Fruit fly (Drosophila melanogaster) whole organism, embryonic: Measurements from ENCODE around the gene bwa.

Source experiments
- Abd-B ChIP-seq: fragments of 200-800 bp; sonication (Bioruptor generic); optimal IDR thresholded peaks from 2 replicates; lab custom pipeline; 2018; ENCODE audit warnings: missing biosample characterization, mild to moderate bottlenecking, missing genetic modification characterization, moderate library complexity
- Ada2b ChIP-seq: fragments of 200-800 bp; sonication (Bioruptor generic); IDR thresholded peaks from 2 replicates; pipeline ENCODE4 v1.3.6; 2022; ENCODE audit warnings: missing biosample characterization, missing genetic modification characterization
- Atf3 ChIP-seq: fragments of 200-800 bp; sonication (Bioruptor generic); optimal IDR thresholded peaks from 3 replicates; lab custom pipeline; 2016; ENCODE audit warnings: missing biosample characterization, missing genetic modification characterization
- Bgb ChIP-seq: fragments of 200-800 bp; sonication (Bioruptor generic); IDR thresholded peaks from 2 replicates; pipeline ENCODE4 v1.3.6; 2022; ENCODE audit warnings: missing biosample characterization, missing genetic modification characterization; ENCODE audit not compliant: partially characterized antibody
- CG10654 ChIP-seq: fragments of 200-800 bp; sonication (Bioruptor generic); optimal IDR thresholded peaks from 2 replicates; lab custom pipeline; 2016; ENCODE audit warnings: missing biosample characterization, missing genetic modification characterization
- CG12104 ChIP-seq: fragments of 200-800 bp; sonication (Bioruptor generic); optimal IDR thresholded peaks from 3 replicates; lab custom pipeline; 2016; ENCODE audit warnings: missing biosample characterization, missing genetic modification characterization
- CG12391 ChIP-seq: fragments of 200-800 bp; sonication (Bioruptor generic); optimal IDR thresholded peaks from 3 replicates; lab custom pipeline; 2018; ENCODE audit warnings: missing biosample characterization, mild to moderate bottlenecking, missing genetic modification characterization, moderate library complexity
- CG13287 ChIP-seq: fragments of 200-800 bp; sonication (Bioruptor generic); IDR thresholded peaks from 2 replicates; pipeline ENCODE4 v1.3.6; 2022; ENCODE audit warnings: missing biosample characterization, missing genetic modification characterization; ENCODE audit not compliant: partially characterized antibody
- CG14050 ChIP-seq: fragments of 200-800 bp; sonication (Bioruptor generic); IDR thresholded peaks from 3 replicates; pipeline ENCODE4 v1.3.6; 2022; ENCODE audit warnings: missing biosample characterization, missing genetic modification characterization
- CG14667 ChIP-seq: fragments of 200-800 bp; sonication (Bioruptor generic); IDR thresholded peaks from 2 replicates; pipeline ENCODE4 v1.3.6; 2022; ENCODE audit warnings: missing biosample characterization, missing genetic modification characterization
- CG14860 ChIP-seq: fragments of 200-800 bp; sonication (Bioruptor generic); IDR thresholded peaks from 3 replicates; pipeline ENCODE4 v1.3.6; 2022; ENCODE audit warnings: missing biosample characterization, missing genetic modification characterization; ENCODE audit not compliant: partially characterized antibody
- CG14965 ChIP-seq: fragments of 200-800 bp; sonication (Bioruptor generic); optimal IDR thresholded peaks from 2 replicates; lab custom pipeline; 2016; ENCODE audit warnings: missing biosample characterization, missing genetic modification characterization, borderline replicate concordance
- CG17568 ChIP-seq: fragments of 200-800 bp; sonication (Bioruptor generic); optimal IDR thresholded peaks from 2 replicates; lab custom pipeline; 2018; ENCODE audit warnings: missing biosample characterization, mild to moderate bottlenecking, missing genetic modification characterization, moderate library complexity
- CG1792 ChIP-seq: fragments of 200-800 bp; sonication (Bioruptor generic); optimal IDR thresholded peaks from 2 replicates; lab custom pipeline; 2016; ENCODE audit warnings: missing biosample characterization, missing genetic modification characterization
- CG2116 ChIP-seq: fragments of 200-800 bp; sonication (Bioruptor generic); optimal IDR thresholded peaks from 3 replicates; lab custom pipeline; 2018; ENCODE audit warnings: missing biosample characterization, mild to moderate bottlenecking, missing genetic modification characterization
- CG31388 ChIP-seq: fragments of 200-800 bp; sonication (Bioruptor generic); optimal IDR thresholded peaks from 2 replicates; lab custom pipeline; 2016; ENCODE audit warnings: missing biosample characterization, missing genetic modification characterization
- CG3407 ChIP-seq: fragments of 200-800 bp; sonication (Bioruptor generic); optimal IDR thresholded peaks from 2 replicates; lab custom pipeline; 2018; ENCODE audit warnings: missing biosample characterization, mild to moderate bottlenecking, missing genetic modification characterization
- CG3726 ChIP-seq: fragments of 200-800 bp; sonication (Bioruptor generic); IDR thresholded peaks from 3 replicates; pipeline ENCODE4, ENCODE4 v1.3.6; 2022; ENCODE audit warnings: missing biosample characterization, missing genetic modification characterization
- CG4707 ChIP-seq: fragments of 200-800 bp; sonication (Bioruptor generic); optimal IDR thresholded peaks from 2 replicates; lab custom pipeline; 2018; ENCODE audit warnings: missing biosample characterization, mild to moderate bottlenecking, missing genetic modification characterization, moderate library complexity
- CG4730 ChIP-seq: fragments of 200-800 bp; sonication (Bioruptor generic); IDR thresholded peaks from 2 replicates; pipeline ENCODE4 v1.3.6; 2022; ENCODE audit warnings: missing biosample characterization, missing genetic modification characterization
- CG5953 ChIP-seq: fragments of 200-800 bp; sonication (Bioruptor generic); IDR thresholded peaks from 2 replicates; pipeline ENCODE4 v1.3.6; 2022; ENCODE audit warnings: missing biosample characterization, missing genetic modification characterization
- CG7987 ChIP-seq: fragments of 200-800 bp; sonication (Bioruptor generic); optimal IDR thresholded peaks from 2 replicates; lab custom pipeline; 2018; ENCODE audit warnings: missing biosample characterization, mild to moderate bottlenecking, missing genetic modification characterization, moderate library complexity
- CG9215 ChIP-seq: fragments of 200-800 bp; sonication (Bioruptor generic); IDR thresholded peaks from 2 replicates; pipeline ENCODE4 v1.3.6; 2022; ENCODE audit warnings: missing biosample characterization, missing genetic modification characterization
- CG9727 ChIP-seq: fragments of 200-800 bp; sonication (Bioruptor generic); optimal IDR thresholded peaks from 3 replicates; lab custom pipeline; 2017; ENCODE audit warnings: missing biosample characterization, mild to moderate bottlenecking, missing genetic modification characterization
- Chrac-16 ChIP-seq: fragments of 200-800 bp; sonication (Bioruptor generic); optimal IDR thresholded peaks from 3 replicates; lab custom pipeline; 2016; ENCODE audit warnings: missing biosample characterization, missing genetic modification characterization
- HmgZ ChIP-seq: fragments of 200-800 bp; sonication (Bioruptor generic); optimal IDR thresholded peaks from 2 replicates; lab custom pipeline; 2018; ENCODE audit warnings: missing biosample characterization, mild to moderate bottlenecking, missing genetic modification characterization
- Kr ChIP-seq: fragments of 200-800 bp; sonication (Bioruptor generic); optimal IDR thresholded peaks from 2 replicates; lab custom pipeline; 2017; ENCODE audit warnings: missing biosample characterization, mild to moderate bottlenecking, missing genetic modification characterization
- MESR4 ChIP-seq: fragments of 200-800 bp; sonication (Bioruptor generic); optimal IDR thresholded peaks from 2 replicates; lab custom pipeline; 2018; ENCODE audit warnings: missing biosample characterization, mild to moderate bottlenecking, missing genetic modification characterization, moderate library complexity
- Mrtf ChIP-seq: fragments of 200-800 bp; sonication (Bioruptor generic); IDR thresholded peaks from 3 replicates; pipeline ENCODE4 v1.3.6; 2022; ENCODE audit warnings: missing biosample characterization, missing genetic modification characterization
- Nf-YA ChIP-seq: fragments of 200-800 bp; sonication (Bioruptor generic); IDR thresholded peaks from 2 replicates; pipeline ENCODE4 v1.3.6; 2022; ENCODE audit warnings: missing biosample characterization, missing genetic modification characterization
- Oli ChIP-seq: fragments of 200-800 bp; sonication (Bioruptor generic); optimal IDR thresholded peaks from 2 replicates; lab custom pipeline; 2018; ENCODE audit warnings: missing biosample characterization, mild to moderate bottlenecking, missing genetic modification characterization, moderate library complexity
- Rfx ChIP-seq: fragments of 200-800 bp; sonication (Bioruptor generic); IDR thresholded peaks from 2 replicates; pipeline ENCODE4 v1.3.6; 2022; ENCODE audit warnings: missing biosample characterization, missing genetic modification characterization
- TFAM ChIP-seq: fragments of 200-800 bp; sonication (Bioruptor generic); optimal IDR thresholded peaks from 2 replicates; lab custom pipeline; 2017; ENCODE audit warnings: missing biosample characterization, missing genetic modification characterization, inconsistent platforms
- bab2 ChIP-seq: fragments of 200-800 bp; sonication (Bioruptor generic); optimal IDR thresholded peaks from 2 replicates; lab custom pipeline; 2016; ENCODE audit warnings: missing biosample characterization, missing genetic modification characterization
- btn ChIP-seq: fragments of 200-800 bp; sonication (Bioruptor generic); optimal IDR thresholded peaks from 2 replicates; lab custom pipeline; 2016; ENCODE audit warnings: missing biosample characterization, missing genetic modification characterization
- caup ChIP-seq: fragments of 200-800 bp; sonication (Bioruptor generic); optimal IDR thresholded peaks from 3 replicates; lab custom pipeline; 2017; ENCODE audit warnings: missing biosample characterization, mild to moderate bottlenecking, missing genetic modification characterization, moderate library complexity; ENCODE audit not compliant: severe bottlenecking
- da ChIP-seq: fragments of 200-800 bp; sonication (Bioruptor generic); optimal IDR thresholded peaks from 2 replicates; lab custom pipeline; 2016; ENCODE audit warnings: missing biosample characterization, missing genetic modification characterization
- dan ChIP-seq: fragments of 200-800 bp; sonication (Bioruptor generic); IDR thresholded peaks from 2 replicates; pipeline ENCODE4 v1.3.6; 2022; ENCODE audit warnings: missing biosample characterization, missing genetic modification characterization
- danr ChIP-seq: fragments of 200-800 bp; sonication (Bioruptor generic); IDR thresholded peaks from 2 replicates; pipeline ENCODE4 v1.3.6; 2022; ENCODE audit warnings: missing biosample characterization, missing genetic modification characterization
- en ChIP-seq: fragments of 200-800 bp; sonication (Bioruptor generic); optimal IDR thresholded peaks from 2 replicates; lab custom pipeline; 2016; ENCODE audit warnings: missing biosample characterization, missing genetic modification characterization
- hth ChIP-seq: fragments of >200 bp; optimal IDR thresholded peaks from 2 replicates; lab custom pipeline; 2017; ENCODE audit warnings: inconsistent platforms
- jigr1 ChIP-seq: fragments of 200-800 bp; sonication (Bioruptor generic); IDR thresholded peaks from 3 replicates; pipeline ENCODE4 v1.3.6; 2022; ENCODE audit warnings: missing biosample characterization, missing genetic modification characterization
- ken ChIP-seq: fragments of 200-800 bp; sonication (Bioruptor generic); IDR thresholded peaks from 3 replicates; pipeline ENCODE4 v1.3.6; 2022; ENCODE audit warnings: missing biosample characterization, missing genetic modification characterization
- lov ChIP-seq, 2 experiments: fragments of 200-800 bp in 1 of 2; fragments of >200 bp in 1 of 2; sonication (Bioruptor generic) in 1 of 2; IDR thresholded peaks in 1 of 2; optimal IDR thresholded peaks in 1 of 2; 2 replicates in 1 of 2; 3 replicates in 1 of 2; pipeline versions ENCODE4 v1.3.6 to Lab custom; 2017 to 2022; ENCODE audit warnings: missing biosample characterization in 1 of 2, missing genetic modification characterization in 1 of 2
- peb ChIP-seq: fragments of 200-800 bp; sonication (Bioruptor generic); IDR thresholded peaks from 2 replicates; pipeline ENCODE4 v1.3.6; 2022; ENCODE audit warnings: missing biosample characterization, missing genetic modification characterization
- pho ChIP-seq: fragments of 200-800 bp; sonication (Bioruptor generic); optimal IDR thresholded peaks from 2 replicates; lab custom pipeline; 2016; ENCODE audit warnings: missing biosample characterization, missing genetic modification characterization
- row ChIP-seq: fragments of 200-800 bp; sonication (Bioruptor generic); IDR thresholded peaks from 3 replicates; pipeline ENCODE4 v1.3.6; 2022; ENCODE audit warnings: missing biosample characterization, missing genetic modification characterization
- run ChIP-seq: fragments of 200-800 bp; sonication (Bioruptor generic); optimal IDR thresholded peaks from 3 replicates; lab custom pipeline; 2018; ENCODE audit warnings: missing biosample characterization, mild to moderate bottlenecking, missing genetic modification characterization
- tap ChIP-seq: fragments of 200-800 bp; optimal IDR thresholded peaks from 3 replicates; lab custom pipeline; 2019; ENCODE audit warnings: missing biosample characterization, mild to moderate bottlenecking, missing genetic modification characterization, moderate library complexity

The bwa gene

dm6 chr2L:20084785-20085555, 18.8 kb downstream of the bwa start, which contains the start of gene fok (continued):
- peak; percentile 95 for TF ChIP-seq CG9215
- peak; percentile 97 for TF ChIP-seq caup
- TF ChIP-seq bab2 (GFP tag; lab: Kevin White, UChicago) = peak; percentile 94
- TF ChIP-seq CG2116 (GFP tag; lab: Kevin White, UChicago) = peak; percentile 85
- no peak for TF ChIP-seq lov (optimal IDR thresholded peaks at IDR 0.05; lab: Kevin White, UChicago)
- peak; percentile 79; the same call in 2 of the 3 replicates for TF ChIP-seq lov (GFP tag; IDR thresholded peaks at IDR 0.05; lab: Robert Waterston, UW)
- peak; percentile 93 for TF ChIP-seq CG5953 (GFP tag; lab: Robert Waterston, UW)
- peak; percentile 30 for TF ChIP-seq Kr (GFP tag; lab: Kevin White, UChicago)
- TF ChIP-seq CG14965 = peak; percentile 38
- peak; percentile 89 for TF ChIP-seq CG1792 (GFP tag; lab: Kevin White, UChicago)
- TF ChIP-seq CG14050 (GFP tag; lab: Robert Waterston, UW) = peak; percentile 94
- TF ChIP-seq CG12104 (GFP tag; lab: Kevin White, UChicago) = peak; percentile 98
- peak; percentile 83 for TF ChIP-seq da (GFP tag; lab: Kevin White, UChicago)
- TF ChIP-seq TFAM (GFP tag; lab: Kevin White, UChicago) = peak; percentile 78
- TF ChIP-seq CG31388 (GFP tag; lab: Kevin White, UChicago) = peak; percentile 86
- peak; percentile 96 for TF ChIP-seq run (tag; lab: Kevin White, UChicago)
- TF ChIP-seq Oli (tag; lab: Kevin White, UChicago) = peak; percentile 96
- TF ChIP-seq CG17568 = peak; percentile 94
- peak; percentile 93 for TF ChIP-seq Mrtf
- peak; percentile 82 for TF ChIP-seq CG3726 (GFP tag; lab: Robert Waterston, UW)
- TF ChIP-seq CG4730 (GFP tag; lab: Robert Waterston, UW) = peak; percentile 82
- peak; percentile 96 for TF ChIP-seq CG9727 (GFP tag; lab: Kevin White, UChicago)
- peak; percentile 85 for TF ChIP-seq en
- peak; percentile 91 for TF ChIP-seq Abd-B (GFP tag; lab: Kevin White, UChicago)
- TF ChIP-seq Nf-YA (GFP tag; lab: Robert Waterston, UW) = peak; percentile 75
- TF ChIP-seq Bgb (GFP tag; lab: Robert Waterston, UW) = peak; percentile 66
- peak; percentile 91 for TF ChIP-seq Atf3 (GFP tag; lab: Kevin White, UChicago)
- peak; percentile 87 for TF ChIP-seq btn (GFP tag; lab: Kevin White, UChicago)
- TF ChIP-seq jigr1 (GFP tag; lab: Robert Waterston, UW) = peak; percentile 73; the same call in 2 of the 3 replicates
- TF ChIP-seq CG14860 (GFP tag; lab: Robert Waterston, UW) = 0 out of 3 replicates have a peak, but pooled peaks have one; percentile 32
- peak; percentile 94 for TF ChIP-seq Chrac-16 (GFP tag; lab: Kevin White, UChicago)
- TF ChIP-seq CG3407 (GFP tag; lab: Kevin White, UChicago) = peak; percentile 91
- TF ChIP-seq MESR4 = peak; percentile 56
- TF ChIP-seq CG4707 (GFP tag; lab: Kevin White, UChicago) = peak; percentile 87
- peak; percentile 97 for TF ChIP-seq Rfx (GFP tag; lab: Robert Waterston, UW)
- TF ChIP-seq CG13287 (GFP tag; lab: Robert Waterston, UW) = peak; percentile 26; the same call in 1 of the 2 replicates
- peak; percentile 95 for TF ChIP-seq CG7987 (GFP tag; lab: Kevin White, UChicago)
- peak; percentile 98 for TF ChIP-seq CG12391 (tag; lab: Kevin White, UChicago)
- peak; percentile 98 for TF ChIP-seq HmgZ (tag; lab: Kevin White, UChicago)
- TF ChIP-seq CG10654 (GFP tag; lab: Kevin White, UChicago) = peak; percentile 91
- peak; percentile 68 for TF ChIP-seq dan (GFP tag; lab: Robert Waterston, UW)
- TF ChIP-seq CG14667 (GFP tag; lab: Robert Waterston, UW) = peak; percentile 89
- no peak for TF ChIP-seq hth (lab: Kevin White, UChicago)
- TF ChIP-seq Ada2b = peak; percentile 91
- TF ChIP-seq row (GFP tag; lab: Robert Waterston, UW) = peak; percentile 99
- TF ChIP-seq ken = peak; percentile 88
- TF ChIP-seq pho = peak; percentile 96
- TF ChIP-seq peb (GFP tag; lab: Robert Waterston, UW) = peak; percentile 88
- peak; percentile 96 for TF ChIP-seq tap
- peak; percentile 89 for TF ChIP-seq danr (GFP tag; lab: Robert Waterston, UW)
